Fruit fly (Drosophila melanogaster) whole organism, pupa: ENCODE data around the gene Fancm.

Experiments
- CG13204 ChIP-seq: fragments of 200-800 bp; sonication (Bioruptor generic); optimal IDR thresholded peaks from 2 replicates; lab custom pipeline; 2018; ENCODE audit warnings: missing biosample characterization, mild to moderate bottlenecking, missing genetic modification characterization, moderate library complexity
- CG17806 ChIP-seq: fragments of 200-800 bp; sonication (Bioruptor generic); optimal IDR thresholded peaks from 2 replicates; lab custom pipeline; 2018; ENCODE audit warnings: missing biosample characterization, mild to moderate bottlenecking, missing genetic modification characterization, moderate library complexity
- CG34367 ChIP-seq: fragments of 200-800 bp; sonication (Bioruptor generic); optimal IDR thresholded peaks from 2 replicates; lab custom pipeline; 2018; ENCODE audit warnings: missing biosample characterization, mild to moderate bottlenecking, missing genetic modification characterization
- CG4496 ChIP-seq: fragments of 200-800 bp; sonication (Bioruptor generic); IDR thresholded peaks from 3 replicates; pipeline ENCODE4 v1.3.6; 2022; ENCODE audit warnings: missing biosample characterization, missing genetic modification characterization
- CG8159 ChIP-seq: fragments of 200-800 bp; sonication (Bioruptor generic); optimal IDR thresholded peaks from 3 replicates; lab custom pipeline; 2018; ENCODE audit warnings: missing biosample characterization, mild to moderate bottlenecking, missing genetic modification characterization, moderate library complexity
- CG8301 ChIP-seq: fragments of 200-800 bp; sonication (Bioruptor generic); optimal IDR thresholded peaks from 2 replicates; lab custom pipeline; 2018; ENCODE audit warnings: missing biosample characterization, mild to moderate bottlenecking, missing genetic modification characterization
- EcR ChIP-seq: fragments of 200-800 bp; sonication (Bioruptor generic); optimal IDR thresholded peaks from 3 replicates; lab custom pipeline; 2019; ENCODE audit warnings: missing biosample characterization, missing genetic modification characterization, mild to moderate bottlenecking, moderate library complexity, missing genetic modification reagents
- Pif1A ChIP-seq: fragments of 200-800 bp; sonication (Bioruptor generic); optimal IDR thresholded peaks from 3 replicates; lab custom pipeline; 2016; ENCODE audit warnings: missing biosample characterization, missing genetic modification characterization
- Pif1B ChIP-seq: fragments of 200-800 bp; sonication (Bioruptor generic); optimal IDR thresholded peaks from 3 replicates; lab custom pipeline; 2016; ENCODE audit warnings: missing biosample characterization, missing genetic modification characterization
- rn ChIP-seq: fragments of 200-800 bp; sonication (Bioruptor generic); IDR thresholded peaks from 2 replicates; pipeline ENCODE4 v1.3.6; 2022; ENCODE audit warnings: missing biosample characterization, missing genetic modification characterization

dm6 chr3R:21524574-21524973 is 42.4 kb downstream of the Fancm start:
- TF ChIP-seq CG8159 (tag; lab: Kevin White, UChicago) = no peak
- TF ChIP-seq EcR (GFP tag; lab: Kevin White, UChicago) = no peak
- TF ChIP-seq CG8301 (tag; lab: Kevin White, UChicago) = no peak
- no peak for TF ChIP-seq rn (GFP tag; lab: Robert Waterston, UW)
- no peak for TF ChIP-seq CG4496
- TF ChIP-seq CG34367 = no peak
- TF ChIP-seq Pif1B (GFP tag; lab: Kevin White, UChicago) = no peak
- no peak for TF ChIP-seq Pif1A
- no peak for TF ChIP-seq CG13204 (GFP tag; lab: Kevin White, UChicago)
- no peak for TF ChIP-seq CG17806 (tag; lab: Kevin White, UChicago)
